Worm (Caenorhabditis elegans) whole organism, mixed stage, embryonic: Measurements from ENCODE around the gene Y116F11A.3.

Experiments used
- M03D4.4 ChIP-seq: sonication (generic microtip); optimal IDR thresholded peaks from 2 replicates; lab custom pipeline; 2017; ENCODE audit warnings: mild to moderate bottlenecking, missing genetic modification characterization, missing compliant biosample characterization
- blmp-1 ChIP-seq: fragments of 150-350 bp; optimal IDR thresholded peaks from 2 replicates; lab custom pipeline; 2014; ENCODE audit warnings: missing biosample characterization, missing genetic modification characterization
- ceh-39 ChIP-seq: fragments of 150-350 bp; optimal IDR thresholded peaks from 2 replicates; lab custom pipeline; 2014; ENCODE audit warnings: missing biosample characterization, missing genetic modification characterization
- ceh-43 ChIP-seq: fragments of 200-800 bp; sonication (Bioruptor generic); optimal IDR thresholded peaks from 2 replicates; lab custom pipeline; 2018; ENCODE audit warnings: mild to moderate bottlenecking, missing genetic modification characterization, moderate library complexity, missing compliant biosample characterization
- ceh-83 ChIP-seq: fragments of 200-800 bp; sonication (Bioruptor generic); optimal IDR thresholded peaks from 2 replicates; lab custom pipeline; 2018; ENCODE audit warnings: mild to moderate bottlenecking, missing genetic modification characterization, missing compliant biosample characterization
- ces-1 ChIP-seq: fragments of 150-350 bp; optimal IDR thresholded peaks from 2 replicates; lab custom pipeline; 2014; ENCODE audit warnings: missing biosample characterization, missing genetic modification reagents, missing genetic modification characterization
- drap-1 ChIP-seq: fragments of 200-800 bp; sonication (Bioruptor generic); optimal IDR thresholded peaks from 3 replicates; lab custom pipeline; 2018; ENCODE audit warnings: mild to moderate bottlenecking, missing genetic modification characterization, missing compliant biosample characterization
- elt-1 ChIP-seq: sonication (generic microtip); optimal IDR thresholded peaks from 2 replicates; lab custom pipeline; 2017; ENCODE audit warnings: missing genetic modification characterization, mild to moderate bottlenecking, missing compliant biosample characterization, antibody characterized with exemption, moderate library complexity, borderline replicate concordance; ENCODE audit not compliant: insufficient read depth
- elt-3 ChIP-seq: fragments of 150-350 bp; optimal IDR thresholded peaks from 2 replicates; lab custom pipeline; 2014; ENCODE audit warnings: missing biosample characterization, missing genetic modification characterization
- flh-1 ChIP-seq: fragments of 200-800 bp; sonication (Bioruptor generic); optimal IDR thresholded peaks from 2 replicates; lab custom pipeline; 2018; ENCODE audit warnings: mild to moderate bottlenecking, missing genetic modification characterization, moderate library complexity, missing compliant biosample characterization
- ham-2 ChIP-seq: fragments of 200-800 bp; sonication (Bioruptor generic); optimal IDR thresholded peaks from 2 replicates; lab custom pipeline; 2018; ENCODE audit warnings: mild to moderate bottlenecking, missing genetic modification characterization, missing compliant biosample characterization
- hlh-1 ChIP-seq: fragments of 150-350 bp; optimal IDR thresholded peaks from 2 replicates; lab custom pipeline; 2014; ENCODE audit warnings: missing biosample characterization, missing genetic modification reagents, missing genetic modification characterization
- lin-13 ChIP-seq: fragments of 150-350 bp; optimal IDR thresholded peaks from 2 replicates; lab custom pipeline; 2014; ENCODE audit warnings: missing biosample characterization, missing genetic modification characterization
- lin-32 ChIP-seq: fragments of 200-800 bp; sonication (Bioruptor generic); optimal IDR thresholded peaks from 2 replicates; lab custom pipeline; 2018; ENCODE audit warnings: mild to moderate bottlenecking, missing genetic modification characterization, missing compliant biosample characterization
- lsy-2 ChIP-seq: fragments of 150-350 bp; optimal IDR thresholded peaks from 2 replicates; lab custom pipeline; 2014; ENCODE audit warnings: missing biosample characterization, missing genetic modification characterization
- mab-5 ChIP-seq: fragments of 150-350 bp; optimal IDR thresholded peaks from 2 replicates; lab custom pipeline; 2014; ENCODE audit warnings: missing biosample characterization, missing genetic modification characterization
- mls-2 ChIP-seq: sonication (generic microtip); optimal IDR thresholded peaks from 2 replicates; lab custom pipeline; 2016; ENCODE audit warnings: mild to moderate bottlenecking, missing genetic modification characterization, moderate library complexity, missing compliant biosample characterization
- nhr-12 ChIP-seq: fragments of 150-350 bp; optimal IDR thresholded peaks from 2 replicates; lab custom pipeline; 2014; ENCODE audit warnings: missing biosample characterization, missing genetic modification characterization
- nhr-2 ChIP-seq: fragments of 150-350 bp; optimal IDR thresholded peaks from 2 replicates; lab custom pipeline; 2014; ENCODE audit warnings: missing biosample characterization, missing genetic modification characterization
- nhr-237 ChIP-seq: fragments of 150-350 bp; optimal IDR thresholded peaks from 2 replicates; lab custom pipeline; 2014; ENCODE audit warnings: missing biosample characterization, missing genetic modification characterization
- nhr-28 ChIP-seq: fragments of 150-350 bp; optimal IDR thresholded peaks from 2 replicates; lab custom pipeline; 2014; ENCODE audit warnings: missing biosample characterization, missing genetic modification characterization
- nhr-76 ChIP-seq: sonication (generic microtip); optimal IDR thresholded peaks from 2 replicates; lab custom pipeline; 2017; ENCODE audit warnings: missing biosample characterization, missing genetic modification characterization
- pha-4 ChIP-seq: fragments of 150-350 bp; optimal IDR thresholded peaks from 2 replicates; lab custom pipeline; 2018; ENCODE audit warnings: missing biosample characterization, missing genetic modification reagents, missing genetic modification characterization
- snpc-4 ChIP-seq: fragments of 150-350 bp; optimal IDR thresholded peaks from 2 replicates; lab custom pipeline; 2014; ENCODE audit warnings: missing biosample characterization, missing genetic modification characterization
- sptf-1 ChIP-seq: sonication (generic microtip); optimal IDR thresholded peaks from 2 replicates; lab custom pipeline; 2017; ENCODE audit warnings: mild to moderate bottlenecking, missing genetic modification characterization, moderate library complexity, missing compliant biosample characterization
- tbx-8 ChIP-seq: fragments of 200-800 bp; sonication (Bioruptor generic); optimal IDR thresholded peaks from 2 replicates; lab custom pipeline; 2018; ENCODE audit warnings: mild to moderate bottlenecking, missing genetic modification characterization, moderate library complexity, missing compliant biosample characterization
- unc-120 ChIP-seq: sonication (generic microtip); optimal IDR thresholded peaks from 2 replicates; lab custom pipeline; 2017; ENCODE audit warnings: missing genetic modification characterization, missing compliant biosample characterization; ENCODE audit not compliant: poor library complexity, severe bottlenecking
- unc-39 ChIP-seq: fragments of 150-350 bp; optimal IDR thresholded peaks from 2 replicates; lab custom pipeline; 2014; ENCODE audit warnings: missing biosample characterization, missing genetic modification characterization
- unc-62 ChIP-seq: fragments of 150-350 bp; optimal IDR thresholded peaks from 2 replicates; lab custom pipeline; 2014; ENCODE audit warnings: missing biosample characterization, missing genetic modification reagents, missing genetic modification characterization
- zip-8 ChIP-seq: fragments of 150-350 bp; optimal IDR thresholded peaks from 2 replicates; lab custom pipeline; 2014; ENCODE audit warnings: missing biosample characterization, missing genetic modification characterization
- ztf-11 ChIP-seq: fragments of 150-350 bp; optimal IDR thresholded peaks from 2 replicates; lab custom pipeline; 2014; ENCODE audit warnings: missing biosample characterization, missing genetic modification characterization

Y116F11A.3 gene

DNA sequence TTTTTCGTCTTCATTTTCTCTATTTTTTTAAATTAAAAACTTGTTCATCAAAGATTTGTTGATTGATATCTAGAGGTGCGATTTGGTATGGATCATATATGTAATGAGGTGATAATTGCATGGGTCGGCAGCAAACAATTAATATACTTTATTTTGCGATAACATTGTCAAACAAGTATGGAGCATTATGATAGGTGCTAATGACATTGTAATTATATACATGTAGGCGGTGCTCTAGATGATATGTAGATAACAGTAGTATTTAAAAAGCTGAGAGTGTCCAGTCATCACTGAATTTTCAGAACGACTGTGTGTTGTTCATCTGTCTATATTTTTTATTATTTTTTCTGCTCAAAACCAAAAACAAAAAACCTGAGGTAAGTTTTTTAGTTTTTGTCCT, 1.4 kb downstream of the Y116F11A.3 start, which contains the start of gene Y116F11A.1:
Y116F11A.1 (plus strand) TSS at position 301 of the 400 bp plus-strand sequence.
- no peak for TF ChIP-seq ztf-11 (tag; lab: Kevin White, UChicago)
- TF ChIP-seq elt-3 (tag; lab: Kevin White, UChicago), result no peak
- no peak for TF ChIP-seq sptf-1 (tag; lab: Kevin White, UChicago)
- TF ChIP-seq snpc-4 (tag; lab: Kevin White, UChicago), result no peak
- no peak for TF ChIP-seq elt-1 (tag; lab: Kevin White, UChicago)
- TF ChIP-seq zip-8 (tag; lab: Kevin White, UChicago), result no peak
- no peak for TF ChIP-seq nhr-76 (tag; lab: Kevin White, UChicago)
- no peak for TF ChIP-seq ham-2
- TF ChIP-seq nhr-12 (tag; lab: Kevin White, UChicago), result no peak
- TF ChIP-seq hlh-1 (tag; lab: Kevin White, UChicago), result no peak
- no peak for TF ChIP-seq drap-1 (GFP tag; lab: Kevin White, UChicago)

DNA sequence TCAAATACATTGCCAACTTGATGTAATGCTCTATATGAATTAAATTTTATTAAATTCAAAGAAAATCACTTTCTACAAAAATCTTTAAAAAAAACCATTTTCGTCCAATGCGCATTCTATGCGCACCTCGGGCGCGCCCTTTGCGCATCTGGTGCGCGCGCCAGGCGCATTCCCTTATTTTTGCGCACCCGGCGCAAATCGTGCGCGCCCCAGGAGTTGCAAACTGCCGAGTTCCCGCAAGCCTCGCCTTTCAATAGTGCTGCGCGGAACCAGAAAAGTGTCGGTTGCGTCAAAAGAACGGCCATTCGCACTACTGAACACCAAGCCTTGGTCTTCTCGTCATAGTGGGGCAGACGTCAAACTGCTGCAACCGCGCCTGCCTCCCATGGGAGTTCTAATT, 4.9 kb downstream of the Y116F11A.3 start:
- TF ChIP-seq sptf-1 (tag; lab: Kevin White, UChicago) (no peak), elt-3 (tag; lab: Kevin White, UChicago) (no peak), snpc-4 (tag; lab: Kevin White, UChicago) (no peak), mab-5 (tag; lab: Kevin White, UChicago) (no peak), nhr-76 (tag; lab: Kevin White, UChicago) (no peak), unc-120 (tag; lab: Kevin White, UChicago) (no peak), unc-62 (GFP tag; lab: Kevin White, UChicago) (no peak), pha-4 (tag; lab: Kevin White, UChicago) (no peak), unc-39 (tag; lab: Kevin White, UChicago) (no peak), ham-2 (no peak), lin-32 (GFP tag; lab: Kevin White, UChicago) (no peak), elt-1 (tag; lab: Kevin White, UChicago) (no peak), nhr-2 (no peak), ceh-43 (GFP tag; lab: Kevin White, UChicago) (no peak), ztf-11 (tag; lab: Kevin White, UChicago) (no peak), hlh-1 (tag; lab: Kevin White, UChicago) (no peak), flh-1 (GFP tag; lab: Kevin White, UChicago) (no peak), ceh-39 (tag; lab: Kevin White, UChicago) (no peak)

DNA sequence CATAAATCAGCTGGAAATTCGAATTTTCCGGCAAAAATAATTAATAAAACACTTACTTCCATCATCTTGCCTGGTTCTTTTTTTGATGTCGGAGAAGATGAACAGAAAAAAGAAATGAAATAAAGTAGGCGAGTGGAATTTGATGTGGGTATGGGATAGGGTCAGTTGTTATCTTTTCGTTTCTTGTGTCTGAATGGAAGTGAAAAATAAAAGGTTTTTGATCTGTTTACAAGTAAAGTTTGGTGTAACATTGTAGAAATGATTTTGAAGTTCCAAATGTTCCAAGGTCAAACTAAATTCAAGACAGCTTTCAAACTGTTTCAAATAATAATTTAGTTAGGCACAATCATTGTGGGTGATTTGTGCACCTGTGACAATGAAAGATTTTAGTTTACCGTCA, 8.6 kb downstream of the Y116F11A.3 start, which contains the start of gene W04E12.7:
W04E12.7 (minus strand) TSS at position 101 of the 400 bp plus-strand sequence.
- TF ChIP-seq flh-1 (GFP tag; lab: Kevin White, UChicago), result no peak
- TF ChIP-seq, all 35 proteins: peak for 0

DNA sequence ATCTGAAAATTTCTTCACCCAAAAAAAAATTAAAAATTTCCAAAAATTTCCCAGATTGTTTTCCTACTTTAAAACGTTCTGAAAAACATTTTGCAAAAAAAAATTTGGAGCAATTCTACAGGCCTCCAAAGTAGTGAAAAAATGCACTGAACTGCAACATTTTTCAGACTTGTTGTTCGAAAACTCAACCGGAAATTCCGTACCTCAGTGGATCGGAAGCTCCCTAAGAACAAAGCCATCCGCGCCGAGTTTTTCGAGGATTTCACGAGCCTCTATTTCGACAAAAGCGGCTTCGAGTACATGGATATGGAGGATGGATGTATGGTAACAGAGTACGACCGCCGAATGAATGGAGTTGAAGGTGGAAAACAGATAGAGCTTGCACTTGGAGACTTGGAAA, 9.3 kb downstream of the Y116F11A.3 start, which contains the start of gene fbxa-131:
fbxa-131 (plus strand) TSS at position 301 of the 400 bp plus-strand sequence.
- TF ChIP-seq lin-32 (GFP tag; lab: Kevin White, UChicago), result no peak
- TF ChIP-seq mls-2 (tag; lab: Kevin White, UChicago), result no peak
- no peak for TF ChIP-seq unc-120 (tag; lab: Kevin White, UChicago)
- TF ChIP-seq ham-2, result no peak
- TF ChIP-seq lin-13 (tag; lab: Kevin White, UChicago), result no peak
- no peak for TF ChIP-seq nhr-12 (tag; lab: Kevin White, UChicago)
- TF ChIP-seq blmp-1 (tag; lab: Kevin White, UChicago), result no peak
- no peak for TF ChIP-seq M03D4.4 (tag; lab: Kevin White, UChicago)
- TF ChIP-seq elt-1 (tag; lab: Kevin White, UChicago), result no peak
- TF ChIP-seq nhr-2, result no peak
- no peak for TF ChIP-seq nhr-76 (tag; lab: Kevin White, UChicago)
- no peak for TF ChIP-seq flh-1 (GFP tag; lab: Kevin White, UChicago)
- no peak for TF ChIP-seq sptf-1 (tag; lab: Kevin White, UChicago)

DNA sequence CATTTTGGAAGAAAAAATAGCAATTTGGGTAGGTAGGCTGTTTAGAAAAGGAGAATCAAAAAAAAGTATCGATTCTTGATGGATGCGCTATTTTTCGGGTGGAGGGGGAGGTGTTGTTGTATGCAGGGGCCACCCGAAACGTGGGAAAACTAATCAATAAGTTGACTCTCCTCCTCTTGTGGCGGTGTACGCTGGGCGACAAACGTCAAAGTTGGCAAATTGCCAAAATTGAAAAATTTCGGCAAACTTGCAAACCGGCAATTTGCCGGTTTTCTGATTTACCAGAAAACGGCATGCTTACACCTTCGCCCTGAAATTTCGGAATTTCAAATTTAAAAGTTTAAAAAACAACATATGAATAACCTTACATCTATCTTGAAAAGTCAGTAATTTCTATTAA, 12.2 kb downstream of the Y116F11A.3 start, which contains the start of gene W04E12.2:
W04E12.2 (minus strand) TSS at position 101 of the 400 bp plus-strand sequence.
- TF ChIP-seq unc-120 (tag; lab: Kevin White, UChicago), result no peak
- TF ChIP-seq nhr-2, result no peak
- no peak for TF ChIP-seq ztf-11 (tag; lab: Kevin White, UChicago)
- TF ChIP-seq ces-1 (GFP tag; lab: Kevin White, UChicago), result no peak
- no peak for TF ChIP-seq pha-4 (tag; lab: Kevin White, UChicago)
- no peak for TF ChIP-seq M03D4.4 (tag; lab: Kevin White, UChicago)
- no peak for TF ChIP-seq ceh-83 (GFP tag; lab: Kevin White, UChicago)
- TF ChIP-seq tbx-8, result no peak
- no peak for TF ChIP-seq lsy-2 (tag; lab: Kevin White, UChicago)
- TF ChIP-seq nhr-237 (tag; lab: Kevin White, UChicago), result no peak
- no peak for TF ChIP-seq nhr-28 (tag; lab: Kevin White, UChicago)
- no peak for TF ChIP-seq lin-32 (GFP tag; lab: Kevin White, UChicago)
